Worm (Caenorhabditis elegans) whole organism, early embryonic: ENCODE measurements around the gene E02H4.2.

ENCODE experiments used
- B0310.2 ChIP-seq: sonication (generic microtip); optimal IDR thresholded peaks from 2 replicates; lab custom pipeline; 2016; ENCODE audit warnings: mild to moderate bottlenecking, missing genetic modification characterization, missing compliant biosample characterization
- F13C5.2 ChIP-seq: sonication (generic microtip); optimal IDR thresholded peaks from 2 replicates; lab custom pipeline; 2017; ENCODE audit warnings: mild to moderate bottlenecking, missing genetic modification characterization, inconsistent platforms, missing compliant biosample characterization
- aly-1 ChIP-seq: sonication (generic microtip); optimal IDR thresholded peaks from 2 replicates; lab custom pipeline; 2016; ENCODE audit warnings: missing genetic modification characterization, missing compliant biosample characterization
- ama-1 ChIP-seq: fragments of 150-350 bp; optimal IDR thresholded peaks from 2 replicates; lab custom pipeline; 2014
- ceh-13 ChIP-seq: fragments of 200-800 bp; sonication (Bioruptor generic); optimal IDR thresholded peaks from 2 replicates; lab custom pipeline; 2018; ENCODE audit warnings: mild to moderate bottlenecking, missing genetic modification characterization, missing compliant biosample characterization
- ceh-36 ChIP-seq: sonication (generic microtip); optimal IDR thresholded peaks from 2 replicates; lab custom pipeline; 2016; ENCODE audit warnings: missing genetic modification characterization, inconsistent platforms, missing compliant biosample characterization
- ets-7 ChIP-seq: sonication (generic microtip); optimal IDR thresholded peaks from 2 replicates; lab custom pipeline; 2016; ENCODE audit warnings: missing genotype, missing genetic modification characterization, missing compliant biosample characterization
- flt-1 ChIP-seq: fragments of 200-800 bp; sonication (Bioruptor generic); IDR thresholded peaks from 2 replicates; pipeline ENCODE4 v1.3.6; 2022; ENCODE audit warnings: missing genetic modification characterization, missing compliant biosample characterization
- hmbx-1 ChIP-seq: sonication (generic microtip); optimal IDR thresholded peaks from 2 replicates; lab custom pipeline; 2016; ENCODE audit warnings: mild to moderate bottlenecking, missing genetic modification characterization, missing compliant biosample characterization
- hmg-4 ChIP-seq: fragments of 200-800 bp; sonication (Bioruptor generic); optimal IDR thresholded peaks from 2 replicates; lab custom pipeline; 2018; ENCODE audit warnings: mild to moderate bottlenecking, missing genetic modification characterization, missing compliant biosample characterization
- hnd-1 ChIP-seq: sonication (generic microtip); optimal IDR thresholded peaks from 2 replicates; lab custom pipeline; 2016; ENCODE audit warnings: missing genetic modification characterization, missing compliant biosample characterization
- pes-1 ChIP-seq: fragments of 200-800 bp; sonication (Bioruptor generic); IDR thresholded peaks from 2 replicates; pipeline ENCODE4 v1.3.6; 2022; ENCODE audit warnings: missing genetic modification reagents, missing genetic modification characterization, missing compliant biosample characterization
- scrt-1 ChIP-seq: fragments of 200-800 bp; sonication (Bioruptor generic); IDR thresholded peaks from 2 replicates; pipeline ENCODE4 v1.3.6; 2022; ENCODE audit warnings: missing genetic modification characterization, missing compliant biosample characterization
- sea-1 ChIP-seq: fragments of 200-800 bp; sonication (Bioruptor generic); conservative IDR thresholded peaks from 2 replicates; pipeline ENCODE4 v1.3.6; 2022; ENCODE audit warnings: missing genetic modification characterization, missing compliant biosample characterization
- tbx-11 ChIP-seq: fragments of 200-800 bp; sonication (Bioruptor generic); IDR thresholded peaks from 2 replicates; pipeline ENCODE4 v1.3.6; 2022; ENCODE audit warnings: missing genetic modification characterization, missing compliant biosample characterization
- tbx-37 ChIP-seq: fragments of 200-800 bp; sonication (Bioruptor generic); conservative IDR thresholded peaks from 2 replicates; pipeline ENCODE4 v1.3.6; 2022; ENCODE audit warnings: missing genetic modification reagents, missing genetic modification characterization, missing compliant biosample characterization
- tra-4 ChIP-seq: sonication (generic microtip); optimal IDR thresholded peaks from 2 replicates; lab custom pipeline; 2017; ENCODE audit warnings: missing genetic modification characterization, missing compliant biosample characterization

Gene E02H4.2

ce11 chrX:14312416-14312815 is 31.0 kb upstream of the E02H4.2 start:
- no peak for TF ChIP-seq hmbx-1 (tag; lab: Kevin White, UChicago)
- TF ChIP-seq tbx-11 (GFP tag; lab: Robert Waterston, UW) = no peak
- TF ChIP-seq F13C5.2 (tag; lab: Kevin White, UChicago) = peak; percentile 76
- 0 out of 2 replicates have a peak, but pooled peaks have one; percentile 28 for TF ChIP-seq scrt-1
- TF ChIP-seq ceh-36 = no peak
- TF ChIP-seq aly-1 = no peak
- TF ChIP-seq tra-4 (tag; lab: Kevin White, UChicago) = no peak
- TF ChIP-seq tbx-37 (GFP tag; lab: Robert Waterston, UW) = 0 out of 2 replicates have a peak, but pooled peaks have one; percentile 18
- TF ChIP-seq sea-1 (GFP tag; lab: Robert Waterston, UW) = no peak
- no peak for TF ChIP-seq hnd-1
- peak; percentile 88 for TF ChIP-seq hmg-4 (GFP tag; lab: Kevin White, UChicago)
- TF ChIP-seq ama-1 (lab: Kevin White, UChicago) = no peak
- TF ChIP-seq ets-7 (tag; lab: Kevin White, UChicago) = no peak
- TF ChIP-seq B0310.2 = peak; percentile 54
- no peak for TF ChIP-seq pes-1 (GFP tag; lab: Robert Waterston, UW)
- TF ChIP-seq ceh-13 (GFP tag; lab: Kevin White, UChicago) = peak; percentile 4
- TF ChIP-seq flt-1 (GFP tag; lab: Robert Waterston, UW) = peak; percentile 59; the same call in 1 of the 2 replicates

DNA sequence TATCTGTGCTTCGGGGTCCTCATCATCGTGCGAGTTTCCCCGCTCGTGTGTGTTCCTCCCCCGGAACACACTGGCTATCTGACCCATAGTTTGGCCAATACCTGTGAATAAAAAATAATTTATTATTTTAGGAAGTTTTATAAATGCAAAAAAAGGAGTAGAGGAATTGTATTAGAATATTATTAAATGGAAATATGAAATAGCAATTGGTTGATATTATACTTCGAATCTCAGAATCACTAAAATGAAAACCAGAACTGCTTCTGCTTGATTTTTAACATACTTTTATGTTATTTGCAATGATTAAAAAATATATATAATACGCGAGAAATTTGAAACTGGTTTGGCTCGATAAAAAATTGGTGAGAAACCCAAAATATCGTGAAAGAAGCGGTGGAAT is 30.2 kb upstream of the E02H4.2 start, which contains the start of gene mgrn-1:
TSS of gene mgrn-1 (minus strand) at position 101 of the 400 bp plus-strand sequence.
- TF ChIP-seq tbx-11 (GFP tag; lab: Robert Waterston, UW) = no peak
- no peak for TF ChIP-seq flt-1 (GFP tag; lab: Robert Waterston, UW)
- TF ChIP-seq tbx-37 (GFP tag; lab: Robert Waterston, UW) = no peak
- TF ChIP-seq ama-1 (lab: Kevin White, UChicago) = no peak
- no peak for TF ChIP-seq pes-1 (GFP tag; lab: Robert Waterston, UW)
- no peak for TF ChIP-seq hmbx-1 (tag; lab: Kevin White, UChicago)
- no peak for TF ChIP-seq F13C5.2 (tag; lab: Kevin White, UChicago)
- no peak for TF ChIP-seq scrt-1
- TF ChIP-seq B0310.2 = no peak
- TF ChIP-seq hmg-4 (GFP tag; lab: Kevin White, UChicago) = no peak
- TF ChIP-seq sea-1 (GFP tag; lab: Robert Waterston, UW) = no peak
- no peak for TF ChIP-seq ets-7 (tag; lab: Kevin White, UChicago)
- TF ChIP-seq aly-1 = no peak
- no peak for TF ChIP-seq ceh-13 (GFP tag; lab: Kevin White, UChicago)
- TF ChIP-seq hnd-1 = no peak
- TF ChIP-seq tra-4 (tag; lab: Kevin White, UChicago) = no peak
- no peak for TF ChIP-seq ceh-36

DNA sequence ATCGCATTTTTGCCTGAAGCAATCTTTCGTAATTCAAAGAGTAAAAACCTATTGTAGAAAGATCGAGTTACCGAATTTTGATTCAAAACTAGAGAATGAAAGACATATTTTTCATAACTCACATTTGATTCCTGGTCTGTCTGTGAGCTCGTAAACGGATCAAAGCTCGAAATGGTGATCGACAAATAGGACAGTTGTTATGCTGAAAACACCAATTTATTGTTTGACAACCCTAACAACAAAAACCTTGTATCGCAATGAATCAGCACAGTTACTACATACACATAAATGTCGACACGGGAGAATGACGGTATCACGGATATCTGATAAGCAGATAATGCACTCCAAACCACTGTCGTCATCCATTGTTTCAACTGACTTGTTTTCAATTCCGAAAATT is 28.2 kb upstream of the E02H4.2 start:
- no peak for TF ChIP-seq scrt-1
- no peak for TF ChIP-seq aly-1
- TF ChIP-seq ama-1 (lab: Kevin White, UChicago) = no peak
- TF ChIP-seq hmbx-1 (tag; lab: Kevin White, UChicago) = no peak
- no peak for TF ChIP-seq sea-1 (GFP tag; lab: Robert Waterston, UW)
- no peak for TF ChIP-seq ets-7 (tag; lab: Kevin White, UChicago)
- no peak for TF ChIP-seq flt-1 (GFP tag; lab: Robert Waterston, UW)
- TF ChIP-seq B0310.2 = no peak

- TF ChIP-seq sea-1 (GFP tag; lab: Robert Waterston, UW) (no peak), tbx-11 (GFP tag; lab: Robert Waterston, UW) (no peak)
Observed at ce11 chrX:14307667-14308066, 26.2 kb upstream of the E02H4.2 start, which contains the start of gene gphr-2. Gene gphr-2 (minus strand): TSS chrX:14307767.

- TF ChIP-seq tbx-37 (GFP tag; lab: Robert Waterston, UW) = no peak
- TF ChIP-seq ama-1 (lab: Kevin White, UChicago) = no peak
- no peak for TF ChIP-seq flt-1 (GFP tag; lab: Robert Waterston, UW)
- no peak for TF ChIP-seq scrt-1
- no peak for TF ChIP-seq B0310.2
- no peak for TF ChIP-seq ceh-36
- no peak for TF ChIP-seq tbx-11 (GFP tag; lab: Robert Waterston, UW)
- TF ChIP-seq hmg-4 (GFP tag; lab: Kevin White, UChicago) = no peak
- no peak for TF ChIP-seq hnd-1
Observed at ce11 chrX:14303078-14303477, 21.7 kb upstream of the E02H4.2 start, which contains the start of gene C11H1.5. Gene C11H1.5 (minus strand): TSS chrX:14303178.

- no peak for TF ChIP-seq flt-1 (GFP tag; lab: Robert Waterston, UW)
- no peak for TF ChIP-seq ceh-36
- peak; percentile 75 for TF ChIP-seq hmg-4 (GFP tag; lab: Kevin White, UChicago)
Observed at ce11 chrX:14297209-14297608, 15.8 kb upstream of the E02H4.2 start.

DNA sequence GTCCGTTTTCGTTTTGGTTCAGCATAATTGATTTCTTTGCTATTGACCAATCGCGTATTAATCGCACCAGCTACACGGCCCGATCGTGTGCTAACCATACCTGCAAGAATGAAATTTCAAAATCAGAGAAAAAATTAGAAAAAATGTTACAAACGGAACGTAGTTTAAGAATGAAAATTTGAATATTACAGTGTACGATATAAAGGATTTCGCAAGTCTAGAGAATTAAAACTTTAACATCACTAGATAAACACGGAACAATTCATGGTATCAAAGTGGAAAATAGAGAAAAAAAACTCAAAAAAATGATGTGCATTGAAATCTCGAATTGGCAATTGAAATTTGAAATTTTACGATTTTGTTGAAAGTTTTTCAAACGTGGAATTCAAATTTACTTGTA is 15.1 kb upstream of the E02H4.2 start, which contains the start of gene madd-3:
TSS of gene madd-3 (minus strand) at position 101 of the 400 bp plus-strand sequence.
- no peak for TF ChIP-seq ceh-13 (GFP tag; lab: Kevin White, UChicago)
- TF ChIP-seq tra-4 (tag; lab: Kevin White, UChicago) = no peak
- TF ChIP-seq hnd-1 = no peak

ce11 chrX:14292632-14293031 is 11.2 kb upstream of the E02H4.2 start:
- no peak for TF ChIP-seq ama-1 (lab: Kevin White, UChicago)
- TF ChIP-seq sea-1 (GFP tag; lab: Robert Waterston, UW) = no peak
- TF ChIP-seq flt-1 (GFP tag; lab: Robert Waterston, UW) = no peak
- TF ChIP-seq scrt-1 = no peak
- TF ChIP-seq F13C5.2 (tag; lab: Kevin White, UChicago) = no peak
- no peak for TF ChIP-seq hmg-4 (GFP tag; lab: Kevin White, UChicago)
- no peak for TF ChIP-seq ets-7 (tag; lab: Kevin White, UChicago)
- TF ChIP-seq hmbx-1 (tag; lab: Kevin White, UChicago) = no peak
- no peak for TF ChIP-seq ceh-36
- TF ChIP-seq aly-1 = no peak
- TF ChIP-seq tbx-37 (GFP tag; lab: Robert Waterston, UW) = no peak
- TF ChIP-seq ceh-13 (GFP tag; lab: Kevin White, UChicago) = no peak
- no peak for TF ChIP-seq tbx-11 (GFP tag; lab: Robert Waterston, UW)
- TF ChIP-seq hnd-1 = no peak
- no peak for TF ChIP-seq pes-1 (GFP tag; lab: Robert Waterston, UW)
- no peak for TF ChIP-seq B0310.2
- TF ChIP-seq tra-4 (tag; lab: Kevin White, UChicago) = no peak
